Fruit fly (Drosophila melanogaster) whole organism, embryonic: ENCODE measurements around the gene nAChRalpha3.

Source experiments
- Adf1 ChIP-seq: fragments of 200-800 bp; sonication (Bioruptor generic); IDR thresholded peaks from 2 replicates; pipeline ENCODE4 v1.3.6; 2022; ENCODE audit warnings: missing biosample characterization, missing genetic modification characterization
- Atf3 ChIP-seq: fragments of 200-800 bp; sonication (Bioruptor generic); optimal IDR thresholded peaks from 3 replicates; lab custom pipeline; 2016; ENCODE audit warnings: missing biosample characterization, missing genetic modification characterization
- CG10431 ChIP-seq: fragments of 200-800 bp; sonication (Bioruptor generic); optimal IDR thresholded peaks from 3 replicates; lab custom pipeline; 2018; ENCODE audit warnings: missing biosample characterization, mild to moderate bottlenecking, missing genetic modification characterization
- CG13123 ChIP-seq: fragments of 200-800 bp; sonication (Bioruptor generic); optimal IDR thresholded peaks from 2 replicates; lab custom pipeline; 2016; ENCODE audit warnings: missing biosample characterization, missing genetic modification characterization
- CG13296 ChIP-seq: fragments of 200-800 bp; sonication (Bioruptor generic); optimal IDR thresholded peaks from 3 replicates; lab custom pipeline; 2018; ENCODE audit warnings: missing biosample characterization, mild to moderate bottlenecking, missing genetic modification characterization
- CG14860 ChIP-seq: fragments of 200-800 bp; sonication (Bioruptor generic); IDR thresholded peaks from 3 replicates; pipeline ENCODE4 v1.3.6; 2022; ENCODE audit warnings: missing biosample characterization, missing genetic modification characterization; ENCODE audit not compliant: partially characterized antibody
- CG18599 ChIP-seq: fragments of 200-800 bp; sonication (Bioruptor generic); optimal IDR thresholded peaks from 3 replicates; lab custom pipeline; 2017; ENCODE audit warnings: missing biosample characterization, missing genetic modification characterization, mild to moderate bottlenecking, moderate library complexity, missing genetic modification reagents
- CG18764 ChIP-seq: fragments of 200-800 bp; sonication (Bioruptor generic); optimal IDR thresholded peaks from 3 replicates; lab custom pipeline; 2016; ENCODE audit warnings: missing biosample characterization, missing genetic modification characterization
- CG30403 ChIP-seq: fragments of 200-800 bp; sonication (Bioruptor generic); optimal IDR thresholded peaks from 3 replicates; lab custom pipeline; 2016; ENCODE audit warnings: missing biosample characterization, missing genetic modification characterization
- CG32767 ChIP-seq: fragments of 200-800 bp; sonication (Bioruptor generic); IDR thresholded peaks from 2 replicates; pipeline ENCODE4 v1.3.6; 2022; ENCODE audit warnings: missing biosample characterization, missing genetic modification characterization
- CG3281 ChIP-seq: fragments of 200-800 bp; sonication (Bioruptor generic); optimal IDR thresholded peaks from 3 replicates; lab custom pipeline; 2017; ENCODE audit warnings: missing biosample characterization, mild to moderate bottlenecking, missing genetic modification characterization
- CG34422 ChIP-seq: fragments of 200-800 bp; sonication (Bioruptor generic); IDR thresholded peaks from 3 replicates; pipeline ENCODE4 v1.3.6; 2022; ENCODE audit warnings: missing biosample characterization, missing genetic modification characterization
- CG4282 ChIP-seq: fragments of 200-800 bp; sonication (Bioruptor generic); optimal IDR thresholded peaks from 2 replicates; lab custom pipeline; 2016; ENCODE audit warnings: missing biosample characterization, missing genetic modification characterization
- CG6813 ChIP-seq: fragments of 200-800 bp; sonication (Bioruptor generic); optimal IDR thresholded peaks from 2 replicates; lab custom pipeline; 2017; ENCODE audit warnings: missing biosample characterization, missing genetic modification characterization, mild to moderate bottlenecking, moderate library complexity, missing genetic modification reagents
- CG7556 ChIP-seq: fragments of 200-800 bp; sonication (Bioruptor generic); optimal IDR thresholded peaks from 2 replicates; lab custom pipeline; 2017; ENCODE audit warnings: missing biosample characterization, mild to moderate bottlenecking, missing genetic modification characterization
- CG8089 ChIP-seq: fragments of 200-800 bp; sonication (Bioruptor generic); optimal IDR thresholded peaks from 3 replicates; lab custom pipeline; 2016; ENCODE audit warnings: missing biosample characterization, missing genetic modification characterization
- CG9437 ChIP-seq: fragments of 200-800 bp; sonication (Bioruptor generic); optimal IDR thresholded peaks from 2 replicates; lab custom pipeline; 2018; ENCODE audit warnings: missing biosample characterization, mild to moderate bottlenecking, missing genetic modification characterization
- CG9609 ChIP-seq: fragments of 200-800 bp; sonication (Bioruptor generic); optimal IDR thresholded peaks from 3 replicates; lab custom pipeline; 2016; ENCODE audit warnings: missing biosample characterization, missing genetic modification characterization
- Camta ChIP-seq: fragments of 200-800 bp; sonication (Bioruptor generic); optimal IDR thresholded peaks from 2 replicates; lab custom pipeline; 2016; ENCODE audit warnings: missing biosample characterization, missing genetic modification characterization
- D19A ChIP-seq: fragments of 200-800 bp; optimal IDR thresholded peaks from 3 replicates; lab custom pipeline; 2019; ENCODE audit warnings: missing biosample characterization, mild to moderate bottlenecking, missing genetic modification characterization, moderate library complexity
- Dll ChIP-seq: fragments of 200-800 bp; sonication (Bioruptor generic); IDR thresholded peaks from 4 replicates; pipeline ENCODE4 v1.3.6; 2022; ENCODE audit warnings: missing biosample characterization, missing genetic modification characterization; ENCODE audit not compliant: partially characterized antibody
- Doc3 ChIP-seq: fragments of 200-800 bp; sonication (Bioruptor generic); IDR thresholded peaks from 3 replicates; pipeline ENCODE4 v1.3.6; 2022; ENCODE audit warnings: missing biosample characterization, missing genetic modification characterization; ENCODE audit not compliant: partially characterized antibody
- Dp ChIP-seq: fragments of 200-800 bp; sonication (Bioruptor generic); optimal IDR thresholded peaks from 2 replicates; lab custom pipeline; 2018; ENCODE audit warnings: missing biosample characterization, mild to moderate bottlenecking, missing genetic modification characterization, moderate library complexity
- HHEX ChIP-seq: fragments of 200-800 bp; sonication (Bioruptor generic); optimal IDR thresholded peaks from 3 replicates; lab custom pipeline; 2017; ENCODE audit warnings: missing biosample characterization, mild to moderate bottlenecking, missing genetic modification characterization, missing genetic modification reagents
- Kr ChIP-seq: fragments of 200-800 bp; sonication (Bioruptor generic); optimal IDR thresholded peaks from 2 replicates; lab custom pipeline; 2017; ENCODE audit warnings: missing biosample characterization, mild to moderate bottlenecking, missing genetic modification characterization
- NC2β ChIP-seq: fragments of 200-800 bp; sonication (Bioruptor generic); optimal IDR thresholded peaks from 2 replicates; lab custom pipeline; 2016; ENCODE audit warnings: missing biosample characterization, missing genetic modification characterization
- NK7.1 ChIP-seq: fragments of 200-800 bp; sonication (Bioruptor generic); optimal IDR thresholded peaks from 3 replicates; lab custom pipeline; 2016; ENCODE audit warnings: missing biosample characterization, missing genetic modification characterization
- Pdp1 ChIP-seq, 2 experiments: fragments of 200-800 bp; sonication (Bioruptor generic); optimal IDR thresholded peaks; 3 replicates each; lab custom pipeline; 2016; ENCODE audit warnings: missing biosample characterization in 2 of 2, missing genetic modification characterization in 2 of 2, mild to moderate bottlenecking in 1 of 2, moderate library complexity in 1 of 2
- Sox100B ChIP-seq: fragments of 200-800 bp; sonication (Bioruptor generic); optimal IDR thresholded peaks from 3 replicates; lab custom pipeline; 2018; ENCODE audit warnings: missing biosample characterization, mild to moderate bottlenecking, missing genetic modification characterization
- Stat92E ChIP-seq, 3 experiments: fragments of >200 bp in 2 of 3; fragments of 200-800 bp in 1 of 3; sonication (Bioruptor generic) in 1 of 3; optimal IDR thresholded peaks; 2 replicates each; lab custom pipeline; 2017 to 2019; ENCODE audit warnings: missing biosample characterization in 3 of 3, missing genetic modification characterization in 3 of 3, mild to moderate bottlenecking in 1 of 3, moderate library complexity in 1 of 3
- Vsx1 ChIP-seq: fragments of 200-800 bp; sonication (Bioruptor generic); optimal IDR thresholded peaks from 2 replicates; lab custom pipeline; 2017; ENCODE audit warnings: missing biosample characterization, mild to moderate bottlenecking, missing genetic modification characterization, missing genetic modification reagents
- Xrp1 ChIP-seq: fragments of 200-800 bp; sonication (Bioruptor generic); IDR thresholded peaks from 2 replicates; pipeline ENCODE4 v1.3.6; 2022; ENCODE audit warnings: missing biosample characterization, missing genetic modification characterization
- amos ChIP-seq: fragments of 200-800 bp; sonication (Bioruptor generic); IDR thresholded peaks from 2 replicates; pipeline ENCODE4 v1.3.6; 2022; ENCODE audit warnings: missing biosample characterization, missing genetic modification characterization; ENCODE audit not compliant: partially characterized antibody
- ara ChIP-seq: fragments of 200-800 bp; sonication (Bioruptor generic); IDR thresholded peaks from 2 replicates; pipeline ENCODE4 v1.3.6; 2022; ENCODE audit warnings: missing biosample characterization, missing genetic modification characterization
- ase ChIP-seq: fragments of 200-800 bp; sonication (Bioruptor generic); IDR thresholded peaks from 3 replicates; pipeline ENCODE4 v1.3.6; 2022; ENCODE audit warnings: missing biosample characterization, missing genetic modification characterization
- az2 ChIP-seq: fragments of 200-800 bp; sonication (Bioruptor generic); optimal IDR thresholded peaks from 3 replicates; lab custom pipeline; 2016; ENCODE audit warnings: missing biosample characterization, missing genetic modification characterization
- bbx ChIP-seq: fragments of 200-800 bp; sonication (Bioruptor generic); IDR thresholded peaks from 2 replicates; pipeline ENCODE4 v1.3.6; 2022; ENCODE audit warnings: missing biosample characterization, missing genetic modification characterization; ENCODE audit not compliant: partially characterized antibody
- da ChIP-seq: fragments of 200-800 bp; sonication (Bioruptor generic); optimal IDR thresholded peaks from 2 replicates; lab custom pipeline; 2016; ENCODE audit warnings: missing biosample characterization, missing genetic modification characterization
- ewg ChIP-seq: fragments of 200-800 bp; sonication (Bioruptor generic); optimal IDR thresholded peaks from 3 replicates; lab custom pipeline; 2017; ENCODE audit warnings: mild to moderate bottlenecking, missing biosample characterization, missing genetic modification reagents, missing genetic modification characterization
- gce ChIP-seq: fragments of 200-800 bp; sonication (Bioruptor generic); IDR thresholded peaks from 3 replicates; pipeline ENCODE4 v1.3.6; 2022; ENCODE audit warnings: missing biosample characterization, missing genetic modification characterization
- jigr1 ChIP-seq: fragments of 200-800 bp; sonication (Bioruptor generic); IDR thresholded peaks from 3 replicates; pipeline ENCODE4 v1.3.6; 2022; ENCODE audit warnings: missing biosample characterization, missing genetic modification characterization
- knrl ChIP-seq: fragments of 200-800 bp; sonication (Bioruptor generic); IDR thresholded peaks from 3 replicates; pipeline ENCODE4 v1.3.6; 2022; ENCODE audit warnings: missing biosample characterization, missing genetic modification characterization; ENCODE audit not compliant: partially characterized antibody
- p53 ChIP-seq: fragments of 200-800 bp; sonication (Bioruptor generic); optimal IDR thresholded peaks from 2 replicates; lab custom pipeline; 2016; ENCODE audit warnings: missing biosample characterization, missing genetic modification characterization
- pho ChIP-seq: fragments of 200-800 bp; sonication (Bioruptor generic); optimal IDR thresholded peaks from 2 replicates; lab custom pipeline; 2016; ENCODE audit warnings: missing biosample characterization, missing genetic modification characterization
- pros ChIP-seq: fragments of 200-800 bp; sonication (Bioruptor generic); optimal IDR thresholded peaks from 3 replicates; lab custom pipeline; 2019; ENCODE audit warnings: missing biosample characterization, mild to moderate bottlenecking, missing genetic modification characterization, moderate library complexity
- psq ChIP-seq: fragments of 200-800 bp; sonication (Bioruptor generic); optimal IDR thresholded peaks from 2 replicates; lab custom pipeline; 2017; ENCODE audit warnings: missing biosample characterization, missing genetic modification characterization
- pum ChIP-seq: fragments of 200-800 bp; sonication (Bioruptor generic); optimal IDR thresholded peaks from 2 replicates; lab custom pipeline; 2016; ENCODE audit warnings: missing biosample characterization, missing genetic modification characterization
- ro ChIP-seq: fragments of 200-800 bp; sonication (Bioruptor generic); IDR thresholded peaks from 2 replicates; pipeline ENCODE4 v1.3.6; 2022; ENCODE audit warnings: missing biosample characterization, missing genetic modification characterization
- sens-2 ChIP-seq: fragments of 200-800 bp; sonication (Bioruptor generic); IDR thresholded peaks from 2 replicates; pipeline ENCODE4 v1.3.6; 2022; ENCODE audit warnings: missing biosample characterization, missing genetic modification characterization
- slbo ChIP-seq: fragments of 200-800 bp; sonication (Bioruptor generic); IDR thresholded peaks from 2 replicates; pipeline ENCODE4 v1.3.6; 2022; ENCODE audit warnings: missing biosample characterization, missing genetic modification characterization
- unpg ChIP-seq: fragments of 200-800 bp; sonication (Bioruptor generic); optimal IDR thresholded peaks from 3 replicates; lab custom pipeline; 2018; ENCODE audit warnings: missing biosample characterization, mild to moderate bottlenecking, missing genetic modification characterization, moderate library complexity

Gene nAChRalpha3

DNA sequence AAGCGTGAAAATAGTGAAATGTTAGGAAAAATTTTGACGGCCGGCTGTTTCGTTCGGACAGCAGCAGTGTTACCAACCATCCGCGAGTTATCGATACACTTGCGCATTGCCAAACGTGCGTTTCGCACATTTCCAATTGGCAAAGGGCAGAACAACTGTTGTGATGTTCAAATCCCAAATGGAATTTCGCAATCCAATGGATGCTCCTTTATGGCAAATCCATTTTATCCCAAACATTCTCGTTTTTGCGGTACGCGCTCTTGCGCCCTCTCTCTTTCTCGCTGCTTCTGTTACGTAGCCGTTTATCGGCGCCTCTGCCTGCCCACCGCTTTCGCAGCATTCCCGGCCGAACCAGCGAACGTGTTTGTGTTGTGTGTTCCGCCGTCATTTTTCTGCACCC is 123.7 kb downstream of the nAChRalpha3 start (continued):
- TF ChIP-seq az2 (no peak), CG3281 (GFP tag; lab: Kevin White, UChicago) (no peak), Doc3 (GFP tag; lab: Robert Waterston, UW) (peak; percentile 39; the same call in 1 of the 3 replicates), CG13123 (GFP tag; lab: Kevin White, UChicago) (no peak), pum (GFP tag; lab: Kevin White, UChicago) (no peak), pros (GFP tag; lab: Kevin White, UChicago) (no peak), slbo (GFP tag; lab: Robert Waterston, UW) (no peak), p53 (GFP tag; lab: Kevin White, UChicago) (no peak), knrl (GFP tag; lab: Robert Waterston, UW) (no peak), CG18599 (GFP tag; lab: Kevin White, UChicago) (peak; percentile 21), NC2β (GFP tag; lab: Kevin White, UChicago) (no peak), CG10431 (GFP tag; lab: Kevin White, UChicago) (no peak), Adf1 (GFP tag; lab: Robert Waterston, UW) (peak; percentile 53), gce (GFP tag; lab: Robert Waterston, UW) (no peak), ara (no peak), CG14860 (GFP tag; lab: Robert Waterston, UW) (peak; percentile 54; the same call in 2 of the 3 replicates), Sox100B (no peak), CG34422 (GFP tag; lab: Robert Waterston, UW) (no peak), Kr (GFP tag; lab: Kevin White, UChicago) (no peak), Dll (GFP tag; lab: Robert Waterston, UW) (peak; percentile 48; the same call in 2 of the 4 replicates), unpg (GFP tag; lab: Kevin White, UChicago) (no peak), CG30403 (GFP tag; lab: Kevin White, UChicago) (no peak), CG4282 (GFP tag; lab: Kevin White, UChicago) (no peak), ro (no peak), ase (no peak), Pdp1 (GFP tag; optimal IDR thresholded peaks at IDR 0.05; lab: Kevin White, UChicago) (peak in 1 of 2 experiments; percentile 93), jigr1 (GFP tag; lab: Robert Waterston, UW) (no peak), CG7556 (GFP tag; lab: Kevin White, UChicago) (no peak), HHEX (no peak), CG18764 (GFP tag; lab: Kevin White, UChicago) (no peak), Camta (no peak), CG13296 (GFP tag; lab: Kevin White, UChicago) (no peak), ewg (GFP tag; lab: Kevin White, UChicago) (peak; percentile 8), Stat92E (GFP tag; optimal IDR thresholded peaks at IDR 0.05; lab: Kevin White, UChicago) (no peak), Vsx1 (GFP tag; lab: Kevin White, UChicago) (no peak), bbx (GFP tag; lab: Robert Waterston, UW) (peak; percentile 36; the same call in 1 of the 2 replicates), Atf3 (GFP tag; lab: Kevin White, UChicago) (no peak), D19A (no peak), sens-2 (no peak), CG6813 (GFP tag; lab: Kevin White, UChicago) (no peak), CG32767 (GFP tag; lab: Robert Waterston, UW) (no peak), Dp (peak; percentile 28), psq (GFP tag; lab: Kevin White, UChicago) (peak; percentile 85), da (no peak), CG9609 (GFP tag; lab: Kevin White, UChicago) (no peak), CG9437 (peak; percentile 63), NK7.1 (no peak), Xrp1 (GFP tag; lab: Robert Waterston, UW) (no peak), amos (GFP tag; lab: Robert Waterston, UW) (peak; percentile 20; the same call in 1 of the 2 replicates), pho (GFP tag; lab: Kevin White, UChicago) (no peak), CG8089 (GFP tag; lab: Kevin White, UChicago) (no peak)
